Worm (Caenorhabditis elegans) whole organism, L4 larva: ENCODE measurements around the gene gcy-12.

Experiments used
- F26F4.8 ChIP-seq: fragments of 200-800 bp; sonication (Bioruptor generic); conservative IDR thresholded peaks from 2 replicates; pipeline ENCODE4 v1.3.6; 2022; ENCODE audit warnings: missing genetic modification characterization, missing compliant biosample characterization
- F44E2.7 ChIP-seq: fragments of 200-800 bp; sonication (Bioruptor generic); IDR thresholded peaks from 2 replicates; pipeline ENCODE4 v2.1.2; 2022; ENCODE audit warnings: missing genetic modification characterization, missing compliant biosample characterization
- T26A8.4 ChIP-seq: fragments of 200-800 bp; sonication (Bioruptor generic); IDR thresholded peaks from 2 replicates; pipeline ENCODE4 v1.3.6; 2022; ENCODE audit warnings: missing genetic modification characterization, missing compliant biosample characterization
- Y105C5A.15 ChIP-seq: fragments of 200-800 bp; sonication (Bioruptor generic); IDR thresholded peaks from 2 replicates; pipeline ENCODE4 v1.3.6; 2022; ENCODE audit warnings: missing genetic modification characterization, missing compliant biosample characterization
- Y48G9A.11 ChIP-seq: fragments of 200-800 bp; sonication (Bioruptor generic); IDR thresholded peaks from 2 replicates; pipeline ENCODE4 v1.3.6; 2022; ENCODE audit warnings: missing genetic modification reagents, missing genetic modification characterization, missing compliant biosample characterization
- Y5F2A.4 ChIP-seq: fragments of 200-800 bp; sonication (Bioruptor generic); optimal IDR thresholded peaks from 2 replicates; lab custom pipeline; 2018; ENCODE audit warnings: mild to moderate bottlenecking, missing genetic modification characterization, missing compliant biosample characterization
- Y75B8A.6 ChIP-seq: fragments of 200-800 bp; sonication (Bioruptor generic); IDR thresholded peaks from 2 replicates; pipeline ENCODE4 v1.3.6; 2022; ENCODE audit warnings: missing genetic modification reagents, missing genetic modification characterization, missing compliant biosample characterization
- ZK546.5 ChIP-seq, 2 experiments: sonication (generic microtip); optimal IDR thresholded peaks; 2 replicates each; lab custom pipeline; 2017; ENCODE audit warnings: missing biosample characterization in 2 of 2, missing genetic modification characterization in 2 of 2
- aha-1 ChIP-seq: fragments of 150-350 bp; peaks from one replicate; lab custom pipeline; 2014; ENCODE audit warnings: missing biosample characterization, missing genetic modification characterization
- arid-1 ChIP-seq: fragments of 200-800 bp; sonication (Bioruptor generic); conservative IDR thresholded peaks from 2 replicates; pipeline ENCODE4 v1.3.6; 2022; ENCODE audit warnings: missing genetic modification reagents, missing genetic modification characterization, missing compliant biosample characterization
- attf-4 ChIP-seq: sonication (generic microtip); optimal IDR thresholded peaks from 3 replicates; lab custom pipeline; 2017; ENCODE audit warnings: missing biosample characterization, missing genetic modification characterization
- ceh-32 ChIP-seq: sonication (generic microtip); optimal IDR thresholded peaks from 2 replicates; lab custom pipeline; 2016; ENCODE audit warnings: mild to moderate bottlenecking, missing genetic modification characterization, missing compliant biosample characterization; ENCODE audit not compliant: poor library complexity
- cey-2 ChIP-seq: sonication (generic microtip); optimal IDR thresholded peaks from 3 replicates; lab custom pipeline; 2017; ENCODE audit warnings: missing genetic modification characterization, mild to moderate bottlenecking, missing compliant biosample characterization, antibody characterized with exemption, borderline replicate concordance; ENCODE audit not compliant: insufficient read depth
- ctbp-1 ChIP-seq: fragments of 200-800 bp; sonication (Bioruptor generic); IDR thresholded peaks from 2 replicates; pipeline ENCODE4 v1.3.6; 2022; ENCODE audit warnings: missing genetic modification reagents, missing genetic modification characterization, missing compliant biosample characterization
- daf-12 ChIP-seq: fragments of 150-350 bp; optimal IDR thresholded peaks from 2 replicates; lab custom pipeline; 2014; ENCODE audit warnings: missing biosample characterization, missing genetic modification reagents, missing genetic modification characterization
- daf-16 ChIP-seq, 3 experiments: sonication (generic microtip); optimal IDR thresholded peaks; 2 replicates each; lab custom pipeline; 2016 to 2017; ENCODE audit warnings: missing genetic modification characterization in 3 of 3, missing genetic modification reagents in 3 of 3, mild to moderate bottlenecking in 2 of 3, missing compliant biosample characterization in 2 of 3, missing biosample characterization in 1 of 3, moderate library complexity in 1 of 3
- daf-19 ChIP-seq: fragments of 200-800 bp; sonication (Bioruptor generic); conservative IDR thresholded peaks from 2 replicates; pipeline ENCODE4 v1.3.6; 2022; ENCODE audit warnings: missing genetic modification characterization, missing compliant biosample characterization
- dve-1 ChIP-seq: sonication (generic microtip); optimal IDR thresholded peaks from 2 replicates; lab custom pipeline; 2017; ENCODE audit warnings: antibody characterized with exemption, mild to moderate bottlenecking, missing genetic modification characterization, missing compliant biosample characterization; ENCODE audit not compliant: insufficient read depth
- egl-43 ChIP-seq: fragments of 200-800 bp; sonication (Bioruptor generic); IDR thresholded peaks from 2 replicates; pipeline ENCODE4 v1.3.6; 2022; ENCODE audit warnings: missing genetic modification reagents, missing genetic modification characterization, missing compliant biosample characterization
- hlh-11 ChIP-seq: fragments of 200-800 bp; sonication (Bioruptor generic); optimal IDR thresholded peaks from 2 replicates; lab custom pipeline; 2018; ENCODE audit warnings: mild to moderate bottlenecking, missing genetic modification characterization, missing compliant biosample characterization
- hlh-30 ChIP-seq: sonication (generic microtip); optimal IDR thresholded peaks from 2 replicates; lab custom pipeline; 2017; ENCODE audit warnings: antibody characterized with exemption, mild to moderate bottlenecking, missing genetic modification characterization, missing compliant biosample characterization; ENCODE audit not compliant: insufficient read depth
- jun-1 ChIP-seq: fragments of 150-350 bp; optimal IDR thresholded peaks from 2 replicates; lab custom pipeline; 2014; ENCODE audit warnings: missing biosample characterization, missing genetic modification reagents, missing genetic modification characterization
- lin-1 ChIP-seq: fragments of 200-800 bp; sonication (Bioruptor generic); IDR thresholded peaks from 2 replicates; pipeline ENCODE4 v1.3.6; 2022; ENCODE audit warnings: missing genetic modification reagents, missing genetic modification characterization, missing compliant biosample characterization
- lin-29 ChIP-seq: fragments of 200-800 bp; sonication (Bioruptor generic); IDR thresholded peaks from 2 replicates; pipeline ENCODE4 v1.3.6; 2022; ENCODE audit warnings: missing genetic modification reagents, missing genetic modification characterization, missing compliant biosample characterization
- lin-38 ChIP-seq: fragments of 200-800 bp; sonication (Bioruptor generic); IDR thresholded peaks from 2 replicates; pipeline ENCODE4 v1.3.6; 2022; ENCODE audit warnings: missing genetic modification reagents, missing genetic modification characterization, missing compliant biosample characterization
- lsy-2 ChIP-seq, 2 experiments: fragments of 150-350 bp in 1 of 2; sonication (generic microtip) in 1 of 2; optimal IDR thresholded peaks; 2 replicates each; lab custom pipeline; 2014 to 2017; ENCODE audit warnings: missing biosample characterization in 2 of 2, missing genetic modification characterization in 2 of 2
- mdl-1 ChIP-seq, 2 experiments: fragments of 150-350 bp in 1 of 2; sonication (generic microtip) in 1 of 2; optimal IDR thresholded peaks; 2 replicates each; lab custom pipeline; 2014 to 2017; ENCODE audit warnings: missing biosample characterization in 2 of 2, missing genetic modification characterization in 2 of 2
- mxl-2 ChIP-seq: fragments of 200-800 bp; sonication (Bioruptor generic); conservative IDR thresholded peaks from 2 replicates; pipeline ENCODE4 v1.3.6; 2022; ENCODE audit warnings: missing genetic modification reagents, missing genetic modification characterization, missing compliant biosample characterization
- mxl-3 ChIP-seq: fragments of 200-800 bp; sonication (Bioruptor generic); optimal IDR thresholded peaks from 2 replicates; lab custom pipeline; 2018; ENCODE audit warnings: mild to moderate bottlenecking, missing genetic modification characterization, missing compliant biosample characterization
- nhr-11 ChIP-seq: fragments of 150-350 bp; optimal IDR thresholded peaks from 2 replicates; lab custom pipeline; 2014; ENCODE audit warnings: missing biosample characterization, missing genetic modification characterization
- nhr-25 ChIP-seq: sonication (generic microtip); optimal IDR thresholded peaks from 2 replicates; lab custom pipeline; 2017; ENCODE audit warnings: missing genetic modification characterization, mild to moderate bottlenecking, missing compliant biosample characterization, antibody characterized with exemption, moderate library complexity, borderline replicate concordance; ENCODE audit not compliant: insufficient read depth
- nhr-76 ChIP-seq: fragments of 150-350 bp; optimal IDR thresholded peaks from 2 replicates; lab custom pipeline; 2014; ENCODE audit warnings: missing biosample characterization, missing genetic modification characterization
- nhr-77 ChIP-seq: fragments of 150-350 bp; optimal IDR thresholded peaks from 2 replicates; lab custom pipeline; 2014; ENCODE audit warnings: missing biosample characterization, missing genetic modification characterization
- pha-4 ChIP-seq, 2 experiments: fragments of 150-350 bp in 1 of 2; fragments of 200-800 bp in 1 of 2; sonication (Bioruptor generic) in 1 of 2; IDR thresholded peaks in 1 of 2; optimal IDR thresholded peaks in 1 of 2; 2 replicates each; pipeline versions ENCODE4 v1.3.6 to Lab custom; 2014 to 2022; ENCODE audit warnings: missing genetic modification characterization in 2 of 2, missing genetic modification reagents in 2 of 2, missing biosample characterization in 1 of 2, missing compliant biosample characterization in 1 of 2
- php-3 ChIP-seq: fragments of 200-800 bp; sonication (Bioruptor generic); IDR thresholded peaks from 2 replicates; pipeline ENCODE4 v1.3.6; 2022; ENCODE audit warnings: missing genetic modification reagents, missing genetic modification characterization, missing compliant biosample characterization
- pqm-1 ChIP-seq: sonication (generic microtip); optimal IDR thresholded peaks from 2 replicates; lab custom pipeline; 2017; ENCODE audit warnings: missing biosample characterization, missing genetic modification characterization
- saeg-2 ChIP-seq: fragments of 200-800 bp; sonication (Bioruptor generic); IDR thresholded peaks from 2 replicates; pipeline ENCODE4 v1.3.6; 2022; ENCODE audit warnings: missing genetic modification reagents, missing genetic modification characterization, missing compliant biosample characterization
- set-16 ChIP-seq: fragments of 200-800 bp; sonication (Bioruptor generic); IDR thresholded peaks from 2 replicates; pipeline ENCODE4 v1.3.6; 2022; ENCODE audit warnings: missing genetic modification reagents, missing genetic modification characterization, missing compliant biosample characterization
- spr-1 ChIP-seq: sonication (generic microtip); optimal IDR thresholded peaks from 2 replicates; lab custom pipeline; 2016; ENCODE audit warnings: mild to moderate bottlenecking, missing genetic modification characterization, missing compliant biosample characterization
- tag-97 ChIP-seq: fragments of 200-800 bp; sonication (Bioruptor generic); IDR thresholded peaks from 2 replicates; pipeline ENCODE4 v1.3.6; 2022; ENCODE audit warnings: missing genetic modification characterization, missing compliant biosample characterization
- unc-39 ChIP-seq: sonication (generic microtip); optimal IDR thresholded peaks from 2 replicates; lab custom pipeline; 2017; ENCODE audit warnings: missing biosample characterization, missing genetic modification characterization
- unc-62 ChIP-seq, 3 experiments: fragments of 150-350 bp in 1 of 3; sonication (generic microtip); optimal IDR thresholded peaks in 2 of 3; peaks in 1 of 3; 1 replicate in 1 of 3; 2 replicates in 2 of 3; lab custom pipeline; 2014 to 2017; ENCODE audit warnings: missing biosample characterization in 3 of 3, missing genetic modification characterization in 3 of 3, missing genetic modification reagents in 3 of 3, missing genotype in 1 of 3
- vab-7 ChIP-seq: fragments of 200-800 bp; sonication (Bioruptor generic); IDR thresholded peaks from 2 replicates; pipeline ENCODE4 v1.3.6; 2022; ENCODE audit warnings: missing genetic modification reagents, missing genetic modification characterization, missing compliant biosample characterization
- zag-1 ChIP-seq: fragments of 150-350 bp; optimal IDR thresholded peaks from 2 replicates; lab custom pipeline; 2014; ENCODE audit warnings: missing biosample characterization, missing genetic modification characterization
- zfp-3 ChIP-seq: fragments of 200-800 bp; sonication (Bioruptor generic); conservative IDR thresholded peaks from 2 replicates; pipeline ENCODE4 v1.3.6; 2022; ENCODE audit warnings: missing genetic modification reagents, missing genetic modification characterization, missing compliant biosample characterization
- zip-11 ChIP-seq: fragments of 200-800 bp; sonication (Bioruptor generic); IDR thresholded peaks from 2 replicates; pipeline ENCODE4 v1.3.6; 2022; ENCODE audit warnings: missing genetic modification characterization, missing compliant biosample characterization
- zip-2 ChIP-seq: fragments of 150-350 bp; optimal IDR thresholded peaks from 2 replicates; lab custom pipeline; 2014; ENCODE audit warnings: missing biosample characterization, missing genetic modification characterization

gcy-12 gene

DNA sequence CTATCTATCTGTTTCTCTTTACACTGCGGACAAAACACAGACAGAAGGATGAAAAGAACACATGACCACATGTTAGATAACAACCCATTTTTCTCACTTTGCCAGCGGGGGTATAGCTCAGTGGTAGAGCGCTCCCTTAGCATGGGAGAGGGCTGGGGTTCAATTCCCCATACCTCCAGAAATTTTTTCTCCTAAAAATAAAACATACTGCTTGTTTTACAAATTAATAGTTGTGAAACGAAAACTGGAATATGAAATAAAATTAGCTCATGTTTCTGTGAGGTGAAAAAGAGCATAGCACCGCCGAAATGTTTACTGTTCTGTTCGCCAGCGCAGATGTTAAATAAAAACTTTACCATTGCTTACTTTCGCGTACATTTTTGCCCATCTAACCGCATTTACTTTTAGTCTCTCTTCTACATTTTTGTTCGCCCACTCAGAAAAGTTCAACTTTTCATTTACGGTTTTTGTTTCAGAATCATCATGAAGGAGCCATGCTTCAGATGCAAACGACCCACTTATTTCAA, 19.6 kb upstream of the gcy-12 start, which contains the start of gene ZK622.4 (continued):
- TF ChIP-seq dve-1 (tag; lab: Kevin White, UChicago) (peak; percentile 67), ZK546.5 (tag; optimal IDR thresholded peaks at IDR 0.05; lab: Kevin White, UChicago) (no peak), pqm-1 (tag; lab: Kevin White, UChicago) (no peak), unc-39 (tag; lab: Kevin White, UChicago) (no peak), spr-1 (peak; percentile 50), nhr-11 (tag; lab: Kevin White, UChicago) (no peak), lin-1 (GFP tag; lab: Robert Waterston, UW) (0 out of 2 replicates have a peak, but pooled peaks have one; percentile 26), saeg-2 (GFP tag; lab: Robert Waterston, UW) (no peak), nhr-76 (tag; lab: Kevin White, UChicago) (no peak), lsy-2 (tag; optimal IDR thresholded peaks at IDR 0.05; lab: Kevin White, UChicago) (peak in 1 of 2 experiments; percentile 72), mxl-3 (peak; percentile 49), cey-2 (tag; lab: Kevin White, UChicago) (no peak), Y48G9A.11 (GFP tag; lab: Robert Waterston, UW) (0 out of 2 replicates have a peak, but pooled peaks have one; percentile 38), unc-62 (GFP tag; optimal IDR thresholded peaks at IDR 0.05 in 1 of 2; lab: Kevin White, UChicago) (peak in 1 of 2 experiments; percentile 28), unc-62 (tag; optimal IDR thresholded peaks at IDR 0.05; lab: Kevin White, UChicago) (no peak), set-16 (GFP tag; lab: Robert Waterston, UW) (no peak), zip-11 (GFP tag; lab: Robert Waterston, UW) (peak; percentile 82), pha-4 (GFP tag; IDR thresholded peaks at IDR 0.05; lab: Robert Waterston, UW) (peak; percentile 88), pha-4 (tag; optimal IDR thresholded peaks at IDR 0.05; lab: Kevin White, UChicago) (no peak), F26F4.8 (peak; percentile 70; the same call in 1 of the 2 replicates), php-3 (GFP tag; lab: Robert Waterston, UW) (0 out of 2 replicates have a peak, but pooled peaks have one; percentile 14), mdl-1 (tag; optimal IDR thresholded peaks at IDR 0.05; lab: Kevin White, UChicago) (peak in 1 of 2 experiments; percentile 22), egl-43 (no peak; the same call in 1 of the 2 replicates), Y75B8A.6 (GFP tag; lab: Robert Waterston, UW) (no peak), Y105C5A.15 (GFP tag; lab: Robert Waterston, UW) (peak; percentile 91; the same call in 1 of the 2 replicates), lin-29 (GFP tag; lab: Robert Waterston, UW) (no peak), jun-1 (tag; lab: Kevin White, UChicago) (no peak), ceh-32 (tag; lab: Kevin White, UChicago) (no peak), tag-97 (no peak), hlh-11 (tag; lab: Kevin White, UChicago) (peak; percentile 43), hlh-30 (peak; percentile 57), attf-4 (no peak), zfp-3 (GFP tag; lab: Robert Waterston, UW) (0 out of 2 replicates have a peak, but pooled peaks have one; percentile 46), arid-1 (GFP tag; lab: Robert Waterston, UW) (peak; percentile 67), lin-38 (no peak; the same call in 1 of the 2 replicates), zag-1 (tag; lab: Kevin White, UChicago) (no peak)

DNA sequence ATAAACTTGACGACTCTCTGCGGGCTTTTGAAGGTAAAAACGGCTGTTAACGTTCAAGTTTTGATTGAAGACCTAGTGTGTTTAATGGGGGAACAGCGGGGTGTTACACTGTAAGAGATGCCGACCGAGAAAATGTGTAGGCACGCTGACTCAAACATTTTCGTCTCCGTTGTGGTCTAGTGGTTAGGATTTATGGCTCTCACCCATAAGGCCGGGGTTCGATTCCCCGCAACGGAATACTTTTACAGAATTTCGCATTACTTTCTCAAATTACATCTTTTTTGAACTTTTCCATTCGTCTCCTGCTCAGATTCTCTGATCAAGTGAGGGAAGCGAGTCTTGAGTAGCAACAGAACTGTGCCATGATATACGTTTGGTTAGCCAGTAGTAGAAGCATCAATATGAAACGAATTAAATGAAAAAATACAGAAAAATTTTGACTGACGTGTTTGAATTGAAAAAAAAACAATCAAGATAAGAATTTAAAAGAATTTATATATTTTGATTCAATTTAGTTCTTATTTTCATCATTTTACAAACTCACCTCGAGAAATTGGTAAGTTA, 18.5 kb upstream of the gcy-12 start, which contains the start of gene ZK622.1:
TSS of gene ZK622.1 (plus strand) at position 514 of the 564 bp plus-strand sequence.
- TF ChIP-seq Y5F2A.4 (GFP tag; lab: Kevin White, UChicago), result no peak
- TF ChIP-seq daf-19 (GFP tag; lab: Robert Waterston, UW), result peak; percentile 64
- TF ChIP-seq nhr-77, result no peak
- TF ChIP-seq aha-1 (tag; lab: Kevin White, UChicago), result no peak
- peak; percentile 65; the same call in 1 of the 2 replicates for TF ChIP-seq T26A8.4 (GFP tag; lab: Robert Waterston, UW)
- TF ChIP-seq pqm-1 (tag; lab: Kevin White, UChicago), result no peak
- TF ChIP-seq F44E2.7 (GFP tag; lab: Robert Waterston, UW), result 0 out of 2 replicates have a peak, but pooled peaks have one; percentile 66
- no peak for TF ChIP-seq ZK546.5 (tag; optimal IDR thresholded peaks at IDR 0.05; lab: Kevin White, UChicago)
- no peak for TF ChIP-seq mxl-2 (GFP tag; lab: Robert Waterston, UW)
- TF ChIP-seq vab-7 (GFP tag; lab: Robert Waterston, UW), result peak; percentile 80
- no peak for TF ChIP-seq daf-12 (tag; lab: Kevin White, UChicago)
- no peak for TF ChIP-seq nhr-25 (tag; lab: Kevin White, UChicago)
- TF ChIP-seq unc-39 (tag; lab: Kevin White, UChicago), result no peak
- TF ChIP-seq daf-16 (GFP tag; optimal IDR thresholded peaks at IDR 0.05; lab: Kevin White, UChicago), result peak; percentile 6 to 41
- no peak for TF ChIP-seq daf-16 (tag; optimal IDR thresholded peaks at IDR 0.05; lab: Kevin White, UChicago)
- no peak for TF ChIP-seq zip-2
- peak; percentile 49 for TF ChIP-seq ctbp-1 (GFP tag; lab: Robert Waterston, UW)
